Worm (Caenorhabditis elegans): ENCODE measurements around the gene srh-44.

Gene srh-44

ce11 chrII:11547254-11547687 lies 32.4 kb downstream of the srh-44 start, which contains the start of gene F54D5.7 (continued):
- TF ChIP-seq pha-4 (GFP tag; IDR thresholded peaks at IDR 0.05) = peak; percentile 66; the same call in 1 of the 2 replicates
- no peak for TF ChIP-seq pha-4 (tag; optimal IDR thresholded peaks at IDR 0.05)
- peak; percentile 49 for TF ChIP-seq dpl-1 (GFP tag; optimal IDR thresholded peaks at IDR 0.05)
- TF ChIP-seq Y75B8A.6 (GFP tag; IDR thresholded peaks at IDR 0.05) = no peak
- TF ChIP-seq hlh-30 (tag; optimal IDR thresholded peaks at IDR 0.05; ENCODE audit: insufficient read depth) = peak; percentile 80
- TF ChIP-seq hlh-11 (tag; optimal IDR thresholded peaks at IDR 0.05) = peak; percentile 76
- peak; percentile 77 for TF ChIP-seq dve-1 (tag; optimal IDR thresholded peaks at IDR 0.05; ENCODE audit: insufficient read depth)
- peak; percentile 28 for TF ChIP-seq rbr-2 (tag; optimal IDR thresholded peaks at IDR 0.05)
- no peak for TF ChIP-seq F37D6.2 (tag; optimal IDR thresholded peaks at IDR 0.05)
- no peak for TF ChIP-seq skn-1 (tag; optimal IDR thresholded peaks at IDR 0.05)
- no peak for TF ChIP-seq lir-3 (tag; optimal IDR thresholded peaks at IDR 0.05)
- TF ChIP-seq fkh-10 (GFP tag; optimal IDR thresholded peaks at IDR 0.05) = no peak
- TF ChIP-seq lin-13 (GFP tag; optimal IDR thresholded peaks at IDR 0.05) = peak; percentile 81
- TF ChIP-seq unc-39 (tag; optimal IDR thresholded peaks at IDR 0.05) = no peak
- TF ChIP-seq Y5F2A.4 (GFP tag; optimal IDR thresholded peaks at IDR 0.05) = no peak
- peak; percentile 49; the same call in 1 of the 2 replicates for TF ChIP-seq hmg-1.1 (GFP tag; IDR thresholded peaks at IDR 0.05)
- TF ChIP-seq egl-27 (tag; optimal IDR thresholded peaks at IDR 0.05) = no peak
- TF ChIP-seq dmd-8 (GFP tag; IDR thresholded peaks at IDR 0.05) = peak; percentile 54; the same call in 1 of the 2 replicates
- TF ChIP-seq lim-7 (GFP tag; IDR thresholded peaks at IDR 0.05) = peak; percentile 77
- peak; percentile 84 for TF ChIP-seq mxl-3 (GFP tag; optimal IDR thresholded peaks at IDR 0.05)
- peak; percentile 32; the same call in 1 of the 2 replicates for TF ChIP-seq lin-1 (GFP tag; IDR thresholded peaks at IDR 0.05)
- no peak for TF ChIP-seq ceh-62 (tag; optimal IDR thresholded peaks at IDR 0.05)
- peak; percentile 15 for TF ChIP-seq nhr-10 (tag; optimal IDR thresholded peaks at IDR 0.05)
- peak in 1 of 2 experiments; percentile 9 for TF ChIP-seq unc-62 (GFP tag; optimal IDR thresholded peaks at IDR 0.05 in 1 of 2)
- no peak for TF ChIP-seq unc-62 (tag; optimal IDR thresholded peaks at IDR 0.05)
- TF ChIP-seq ceh-32 (tag; optimal IDR thresholded peaks at IDR 0.05; ENCODE audit: poor library complexity) = no peak
- peak; percentile 65 to 72 for TF ChIP-seq mdl-1 (tag; optimal IDR thresholded peaks at IDR 0.05)
- peak; percentile 82 for TF ChIP-seq T26A8.4 (GFP tag; IDR thresholded peaks at IDR 0.05)
- no peak for TF ChIP-seq lin-39 (tag; optimal IDR thresholded peaks at IDR 0.05)
- TF ChIP-seq ceh-44 (GFP tag; IDR thresholded peaks at IDR 0.05) = 0 out of 2 replicates have a peak, but pooled peaks have one; percentile 19
- TF ChIP-seq zfp-2 (tag; optimal IDR thresholded peaks at IDR 0.05) = no peak
- no peak for TF ChIP-seq nhr-76 (tag; optimal IDR thresholded peaks at IDR 0.05)
- TF ChIP-seq jun-1 (tag; optimal IDR thresholded peaks at IDR 0.05) = no peak
- no peak for TF ChIP-seq ceh-20 (GFP tag; IDR thresholded peaks at IDR 0.05)
- TF ChIP-seq daf-12 (tag; optimal IDR thresholded peaks at IDR 0.05) = no peak
- TF ChIP-seq ama-1 (optimal IDR thresholded peaks at IDR 0.05) = peak; percentile 76
- TF ChIP-seq spr-3 (GFP tag; optimal IDR thresholded peaks at IDR 0.05) = peak; percentile 56
- peak in 1 of 2 experiments; percentile 42 for TF ChIP-seq daf-16 (GFP tag; optimal IDR thresholded peaks at IDR 0.05)
- TF ChIP-seq daf-16 (tag; optimal IDR thresholded peaks at IDR 0.05) = peak; percentile 58
- peak; percentile 70 for TF ChIP-seq ctbp-1 (GFP tag; IDR thresholded peaks at IDR 0.05)
- TF ChIP-seq snpc-4 (tag; optimal IDR thresholded peaks at IDR 0.05) = no peak
- peak; percentile 65; the same call in 1 of the 2 replicates for TF ChIP-seq mxl-2 (GFP tag; conservative IDR thresholded peaks at IDR 0.05)
- TF ChIP-seq zip-2 (tag; optimal IDR thresholded peaks at IDR 0.05) = peak; percentile 33
- TF ChIP-seq ceh-28 (tag; optimal IDR thresholded peaks at IDR 0.05) = peak; percentile 34
- TF ChIP-seq dmd-6 (GFP tag; IDR thresholded peaks at IDR 0.05) = peak; percentile 55
- TF ChIP-seq nhr-237 (tag; optimal IDR thresholded peaks at IDR 0.05) = no peak
- peak; percentile 65 for TF ChIP-seq arid-1 (GFP tag; conservative IDR thresholded peaks at IDR 0.05)
- no peak for TF ChIP-seq unc-130 (GFP tag; optimal IDR thresholded peaks at IDR 0.05)
- TF ChIP-seq ZK337.2 (GFP tag; IDR thresholded peaks at IDR 0.05) = no peak
- peak; percentile 77 for TF ChIP-seq mep-1 (tag; optimal IDR thresholded peaks at IDR 0.05)
- TF ChIP-seq aha-1 (tag) = peak; percentile 97
- TF ChIP-seq gei-8 (GFP tag; optimal IDR thresholded peaks at IDR 0.05) = peak; percentile 12
- peak; percentile 75 for TF ChIP-seq T20F7.1 (GFP tag; optimal IDR thresholded peaks at IDR 0.05)
